Worm (Caenorhabditis elegans): Measurements from ENCODE around the gene fbxa-78.

DNA sequence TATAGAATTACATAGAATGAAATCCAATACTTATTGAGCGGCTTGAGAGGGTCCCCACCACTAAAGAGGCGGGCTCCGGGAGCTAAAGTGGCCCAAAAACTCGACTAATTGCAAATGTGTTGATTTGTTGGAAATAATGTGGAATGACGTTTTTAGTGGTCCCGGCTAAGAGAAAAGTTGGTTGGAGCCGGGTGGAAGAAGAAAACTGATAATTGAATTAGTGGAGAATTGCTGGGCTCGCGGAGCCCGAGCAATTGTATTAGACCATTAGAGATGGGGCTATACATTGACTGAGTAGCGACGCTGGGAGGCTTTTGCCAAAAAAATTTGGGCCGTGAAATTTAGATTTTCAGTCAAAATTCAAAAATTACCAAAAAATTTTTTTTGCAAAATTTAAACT lies 32.7 kb downstream of the fbxa-78 start:
- TF ChIP-seq ztf-11 (tag; optimal IDR thresholded peaks at IDR 0.05): no peak
- TF ChIP-seq unc-62 (GFP tag; optimal IDR thresholded peaks at IDR 0.05): no peak
- no peak for TF ChIP-seq nhr-28 (tag; optimal IDR thresholded peaks at IDR 0.05)
- TF ChIP-seq drap-1 (GFP tag; optimal IDR thresholded peaks at IDR 0.05): no peak

Measured in whole organism, mixed stage, embryonic.